Worm (Caenorhabditis elegans): ENCODE measurements around the gene T24C2.5.
"Not testable (repeated sequence)": the region's sequence is repeated elsewhere in the genome, so short reads cannot be mapped to it uniquely, and the experiment has no call there.

The T24C2.5 gene

ce11 chrX:14504551-14504902, 29.7 kb upstream of the T24C2.5 start:
- no peak for TF ChIP-seq unc-62 (GFP tag; optimal IDR thresholded peaks at IDR 0.05)

DNA sequence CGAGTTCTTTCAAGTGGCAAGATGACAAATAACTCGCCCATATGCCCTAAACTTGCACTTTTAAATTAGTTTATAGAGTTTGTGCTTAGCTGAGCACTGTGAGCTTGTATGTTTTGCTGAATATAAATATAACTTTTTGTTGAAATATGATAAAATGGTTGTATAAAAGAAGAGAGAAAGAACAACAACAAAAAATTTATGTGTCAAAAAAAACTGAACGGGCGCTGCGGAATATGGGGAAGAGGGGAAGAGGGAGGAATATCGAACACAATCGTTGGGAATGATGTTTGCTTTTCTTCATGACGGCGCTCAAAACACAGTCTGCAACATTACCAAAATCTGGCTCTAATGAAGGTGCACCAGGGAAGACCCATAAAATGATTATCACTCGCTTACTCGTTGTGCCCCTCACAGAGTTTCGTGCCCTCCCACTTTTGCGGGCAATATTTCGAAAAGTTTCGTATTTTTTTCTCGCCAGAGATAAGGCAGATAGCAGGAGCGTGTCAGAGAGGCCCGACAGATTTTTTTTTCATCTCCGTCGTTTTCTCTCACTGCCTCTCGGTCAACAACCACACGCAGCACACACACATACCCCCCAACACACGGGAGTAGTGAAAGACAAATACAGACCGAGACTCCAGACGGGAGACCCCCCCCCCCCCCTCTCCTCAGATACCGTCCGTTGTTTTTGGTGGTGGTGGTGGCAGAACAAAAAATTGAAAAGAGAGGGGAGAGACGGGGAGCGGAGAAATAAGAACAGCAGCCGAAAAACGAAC, 28.5 kb upstream of the T24C2.5 start:
- no peak for TF ChIP-seq unc-62 (GFP tag; optimal IDR thresholded peaks at IDR 0.05)

DNA sequence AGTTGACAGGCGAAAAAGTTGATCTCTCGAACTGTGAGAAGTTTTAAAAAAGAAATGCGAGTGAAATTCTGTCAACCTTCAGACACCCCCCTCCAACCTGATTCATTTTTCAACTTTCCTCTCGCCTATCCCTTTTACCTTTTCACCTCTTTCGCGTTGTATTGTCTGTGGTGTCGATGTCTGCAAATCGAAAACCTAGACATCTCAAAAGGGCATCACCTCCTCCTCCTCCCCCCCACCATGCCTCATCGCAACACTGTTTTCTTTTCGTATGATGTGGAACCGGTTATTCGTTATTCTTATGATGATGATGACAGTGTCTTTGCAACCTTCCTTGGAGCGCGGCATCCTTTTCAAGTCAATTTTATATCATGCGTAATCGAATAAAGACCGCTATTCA, 26.2 kb upstream of the T24C2.5 start:
- no peak for TF ChIP-seq unc-62 (GFP tag; optimal IDR thresholded peaks at IDR 0.05)

- TF ChIP-seq unc-62 (GFP tag; optimal IDR thresholded peaks at IDR 0.05), result no peak
Observed at ce11 chrX:14508823-14509259, 25.4 kb upstream of the T24C2.5 start.

DNA sequence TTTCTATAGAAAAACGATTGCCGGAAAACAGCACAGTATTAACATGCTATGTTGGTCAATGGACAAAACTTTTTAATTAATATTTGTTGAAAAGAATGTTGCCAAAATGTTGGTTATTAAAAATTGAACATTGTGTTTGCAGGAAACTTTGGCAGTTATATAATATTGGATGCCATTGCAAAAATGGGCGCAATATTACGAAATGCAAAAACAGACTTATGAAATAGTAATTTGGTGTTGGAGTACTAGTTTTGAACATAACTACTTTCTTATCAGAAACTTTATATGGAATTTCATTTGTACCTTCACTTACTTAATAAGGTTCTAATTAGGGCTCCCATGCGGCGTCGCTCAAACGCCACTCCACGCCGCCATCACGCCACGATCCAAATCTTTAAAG, 23.9 kb upstream of the T24C2.5 start:
- TF ChIP-seq unc-62 (GFP tag; optimal IDR thresholded peaks at IDR 0.05), result no peak

DNA sequence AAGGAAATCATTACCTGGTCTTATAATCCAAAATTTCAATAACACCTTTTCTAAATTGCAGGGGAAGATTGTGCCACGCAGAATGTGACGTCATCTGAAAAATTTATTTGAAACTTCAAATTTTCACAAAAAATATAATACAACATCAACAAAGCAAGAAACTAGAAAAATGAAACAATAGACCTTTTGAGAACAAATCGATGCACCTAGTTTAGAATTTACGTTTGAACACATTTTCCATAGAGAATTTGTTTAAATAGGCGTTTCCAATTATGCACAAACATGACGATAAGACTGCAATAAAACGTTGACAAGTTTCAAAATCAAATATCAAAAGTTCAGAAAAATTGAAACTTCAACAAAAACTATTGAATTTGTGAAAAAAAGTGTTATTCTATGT, 21.4 kb upstream of the T24C2.5 start, which contains the start of gene fbxa-141:
fbxa-141 (minus strand) TSS at position 101 of the 400 bp plus-strand sequence.
- no peak for TF ChIP-seq unc-62 (GFP tag; optimal IDR thresholded peaks at IDR 0.05)

DNA sequence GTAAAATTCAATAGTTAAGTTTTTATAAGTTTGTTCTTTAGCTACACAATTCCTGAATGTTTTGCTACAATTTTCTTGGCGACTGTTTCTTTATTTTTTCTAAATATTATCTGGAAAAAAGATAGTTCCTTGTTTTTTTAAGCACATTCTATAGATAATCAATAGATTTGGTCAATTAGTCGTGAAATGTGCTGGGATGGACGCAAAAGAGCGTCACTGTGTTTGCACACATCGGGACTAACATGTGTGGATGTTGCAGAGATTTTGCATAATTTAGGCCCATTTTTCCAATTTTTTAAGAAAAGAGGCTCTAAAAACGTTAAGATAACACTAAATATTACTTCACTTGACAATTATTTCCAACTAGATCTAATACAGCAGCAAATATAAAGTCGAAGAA, 20.8 kb upstream of the T24C2.5 start:
- no peak for TF ChIP-seq unc-62 (GFP tag; optimal IDR thresholded peaks at IDR 0.05)

- no peak for TF ChIP-seq unc-62 (GFP tag; optimal IDR thresholded peaks at IDR 0.05)
Observed at ce11 chrX:14515028-14515427, 19.2 kb upstream of the T24C2.5 start, which contains the start of gene gcsh-1. gcsh-1 (minus strand) TSS chrX:14515073.

DNA sequence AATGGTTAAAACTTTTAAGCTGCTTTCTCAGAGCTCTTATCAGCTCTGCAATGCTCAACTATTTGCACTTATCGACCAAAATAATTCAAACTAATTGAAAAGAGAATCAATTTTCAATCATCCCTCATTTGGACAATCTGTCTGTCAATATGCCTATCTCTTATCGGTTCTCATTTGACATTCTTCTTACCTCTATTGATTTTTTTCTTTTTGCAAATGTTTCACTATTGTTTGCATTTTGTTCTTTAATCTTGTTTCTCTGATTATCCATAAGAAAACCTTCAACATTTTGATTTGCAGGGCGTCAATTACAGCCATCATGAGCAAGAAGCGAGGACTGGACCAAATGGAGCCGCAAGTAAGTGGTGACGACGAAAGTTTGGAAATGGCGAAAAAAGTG, 17.7 kb upstream of the T24C2.5 start, which contains the start of gene D1025.10:
D1025.10 (plus strand) TSS at position 301 of the 400 bp plus-strand sequence.
- no peak for TF ChIP-seq unc-62 (GFP tag; optimal IDR thresholded peaks at IDR 0.05)

- no peak for TF ChIP-seq unc-62 (GFP tag; optimal IDR thresholded peaks at IDR 0.05)
Observed at ce11 chrX:14517842-14518241, 16.4 kb upstream of the T24C2.5 start.

- TF ChIP-seq unc-62 (GFP tag; optimal IDR thresholded peaks at IDR 0.05), result no peak
Observed at ce11 chrX:14520463-14520862, 13.8 kb upstream of the T24C2.5 start, which contains the start of gene D1025.1. D1025.1 (plus strand) TSS chrX:14520763.

DNA sequence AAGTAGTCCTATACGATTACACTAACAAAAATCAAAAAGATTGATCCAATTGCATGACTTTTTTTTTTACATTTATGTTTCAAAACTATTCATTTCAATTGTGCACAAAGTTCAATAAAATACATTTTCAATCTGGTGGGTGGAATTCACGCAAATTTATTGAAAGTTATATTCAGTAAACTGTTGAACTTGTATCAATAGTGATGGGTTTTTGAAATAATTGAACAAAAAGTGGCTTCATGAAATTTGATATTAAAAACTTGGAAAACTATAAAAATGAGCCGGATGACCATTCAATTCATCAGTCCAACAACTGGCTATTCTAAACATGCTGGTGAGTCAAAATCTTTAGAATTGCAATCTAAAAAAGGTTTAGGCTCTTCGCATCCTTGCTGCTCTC, 10.9 kb upstream of the T24C2.5 start, which contains the start of gene nspc-16:
nspc-16 (plus strand) TSS at position 301 of the 400 bp plus-strand sequence.
- no peak for TF ChIP-seq unc-62 (GFP tag; optimal IDR thresholded peaks at IDR 0.05)

- TF ChIP-seq unc-62 (GFP tag; optimal IDR thresholded peaks at IDR 0.05), result not testable (repeated sequence)
Observed at ce11 chrX:14525081-14525324, 9.2 kb upstream of the T24C2.5 start, which contains the start of gene nspc-17. nspc-17 (minus strand) TSS chrX:14525181.

DNA sequence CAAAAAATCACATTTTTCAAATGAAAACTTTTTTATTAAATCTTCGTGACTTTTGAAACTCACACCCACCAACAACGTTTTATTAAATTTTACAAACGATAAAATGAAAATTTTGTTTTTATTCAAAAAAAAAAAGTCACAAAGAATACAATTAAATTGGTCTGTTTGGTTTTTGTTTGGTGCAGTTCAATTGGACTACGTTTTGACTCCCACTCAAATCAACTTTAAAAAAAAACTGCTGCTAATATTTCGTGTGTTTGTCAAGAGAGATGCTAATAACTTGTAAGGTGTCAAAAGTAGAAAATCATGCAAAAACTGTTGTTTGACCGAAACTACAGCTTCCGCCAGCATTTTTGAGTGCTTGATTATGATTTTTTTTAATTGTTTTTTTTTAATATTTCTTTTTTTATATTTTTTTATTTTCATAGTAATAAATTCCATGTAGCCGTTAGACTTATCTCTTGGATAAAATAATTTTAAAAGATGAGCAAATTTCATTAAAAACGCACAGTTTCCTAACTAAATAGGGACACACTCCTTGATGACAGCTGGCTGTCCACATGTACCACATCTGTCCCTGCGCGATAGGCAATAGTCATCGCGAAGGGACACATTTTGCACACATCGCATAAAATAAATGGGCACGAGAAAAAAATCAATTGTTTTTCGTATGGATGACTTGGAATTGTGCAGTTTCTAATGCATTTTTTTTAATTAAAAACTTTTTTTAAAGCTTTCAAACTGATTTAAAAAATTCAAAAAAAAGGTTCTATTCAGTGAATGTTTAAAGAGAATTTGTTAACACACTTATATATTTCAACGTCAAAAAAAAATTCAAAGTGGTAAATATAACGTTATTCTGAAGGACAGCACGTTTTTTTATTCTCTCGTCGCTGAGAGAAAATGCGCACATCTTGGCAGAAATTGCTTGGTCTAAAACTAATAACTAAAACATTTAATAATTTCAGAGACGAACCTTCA, 8.6 kb upstream of the T24C2.5 start:
- peak; percentile 76 for TF ChIP-seq unc-62 (GFP tag; optimal IDR thresholded peaks at IDR 0.05)

ce11 chrX:14527559-14527958, 6.7 kb upstream of the T24C2.5 start, which contains the start of gene nspc-18:
nspc-18 (minus strand) TSS chrX:14527659.
- TF ChIP-seq unc-62 (GFP tag; optimal IDR thresholded peaks at IDR 0.05), result no peak

ce11 chrX:14528399-14528798, 5.8 kb upstream of the T24C2.5 start, which contains the start of gene nspc-19:
nspc-19 (plus strand) TSS chrX:14528699.
- TF ChIP-seq unc-62 (GFP tag; optimal IDR thresholded peaks at IDR 0.05), result not testable (repeated sequence)
